Fruit fly (Drosophila melanogaster) whole organism, embryonic: ENCODE measurements around the gene Tbca.

Experiments used
- Atf6 ChIP-seq: fragments of 200-800 bp; sonication (Bioruptor generic); IDR thresholded peaks from 2 replicates; pipeline ENCODE4 v1.3.6; 2022; ENCODE audit warnings: missing biosample characterization, missing genetic modification characterization
- CG1233 ChIP-seq: fragments of 200-800 bp; sonication (Bioruptor generic); optimal IDR thresholded peaks from 4 replicates; lab custom pipeline; 2018; ENCODE audit warnings: missing biosample characterization, mild to moderate bottlenecking, missing genetic modification characterization
- CG12391 ChIP-seq: fragments of 200-800 bp; sonication (Bioruptor generic); optimal IDR thresholded peaks from 3 replicates; lab custom pipeline; 2018; ENCODE audit warnings: missing biosample characterization, mild to moderate bottlenecking, missing genetic modification characterization, moderate library complexity
- CG12659 ChIP-seq: fragments of 200-800 bp; sonication (Bioruptor generic); optimal IDR thresholded peaks from 3 replicates; lab custom pipeline; 2017; ENCODE audit warnings: mild to moderate bottlenecking, missing biosample characterization, missing genetic modification reagents, missing genetic modification characterization
- CG12744 ChIP-seq: fragments of 200-800 bp; sonication (Bioruptor generic); optimal IDR thresholded peaks from 2 replicates; lab custom pipeline; 2016; ENCODE audit warnings: missing biosample characterization, missing genetic modification characterization
- CG15479 ChIP-seq: fragments of 200-800 bp; sonication (Bioruptor generic); optimal IDR thresholded peaks from 3 replicates; lab custom pipeline; 2019; ENCODE audit warnings: missing biosample characterization, mild to moderate bottlenecking, missing genetic modification characterization, moderate library complexity
- CG16779 ChIP-seq: fragments of 200-800 bp; sonication (Bioruptor generic); IDR thresholded peaks from 2 replicates; pipeline ENCODE4 v1.3.6; 2022; ENCODE audit warnings: missing biosample characterization, missing genetic modification characterization
- CG1832 ChIP-seq: fragments of 200-800 bp; sonication (Bioruptor generic); optimal IDR thresholded peaks from 2 replicates; lab custom pipeline; 2017; ENCODE audit warnings: missing biosample characterization, mild to moderate bottlenecking, missing genetic modification characterization, inconsistent platforms
- CG31388 ChIP-seq: fragments of 200-800 bp; sonication (Bioruptor generic); optimal IDR thresholded peaks from 2 replicates; lab custom pipeline; 2016; ENCODE audit warnings: missing biosample characterization, missing genetic modification characterization
- CG32767 ChIP-seq: fragments of 200-800 bp; sonication (Bioruptor generic); IDR thresholded peaks from 2 replicates; pipeline ENCODE4 v1.3.6; 2022; ENCODE audit warnings: missing biosample characterization, missing genetic modification characterization
- CG5953 ChIP-seq: fragments of 200-800 bp; sonication (Bioruptor generic); IDR thresholded peaks from 2 replicates; pipeline ENCODE4 v1.3.6; 2022; ENCODE audit warnings: missing biosample characterization, missing genetic modification characterization
- CG6813 ChIP-seq: fragments of 200-800 bp; sonication (Bioruptor generic); optimal IDR thresholded peaks from 2 replicates; lab custom pipeline; 2017; ENCODE audit warnings: missing biosample characterization, missing genetic modification characterization, mild to moderate bottlenecking, moderate library complexity, missing genetic modification reagents
- CG8359 ChIP-seq: fragments of 200-800 bp; sonication (Bioruptor generic); optimal IDR thresholded peaks from 2 replicates; lab custom pipeline; 2017; ENCODE audit warnings: missing biosample characterization, mild to moderate bottlenecking, missing genetic modification characterization, borderline replicate concordance
- Dll ChIP-seq: fragments of 200-800 bp; sonication (Bioruptor generic); IDR thresholded peaks from 4 replicates; pipeline ENCODE4 v1.3.6; 2022; ENCODE audit warnings: missing biosample characterization, missing genetic modification characterization; ENCODE audit not compliant: partially characterized antibody
- Doc2 ChIP-seq: fragments of 200-800 bp; sonication (Bioruptor generic); IDR thresholded peaks from 2 replicates; pipeline ENCODE4 v1.3.6; 2022; ENCODE audit warnings: missing biosample characterization, missing genetic modification characterization
- HLH4C ChIP-seq: fragments of 200-800 bp; sonication (Bioruptor generic); IDR thresholded peaks from 3 replicates; pipeline ENCODE4 v1.3.6; 2022; ENCODE audit warnings: missing biosample characterization, missing genetic modification characterization; ENCODE audit not compliant: partially characterized antibody
- HLH54F ChIP-seq: fragments of 200-800 bp; sonication (Bioruptor generic); optimal IDR thresholded peaks from 3 replicates; lab custom pipeline; 2016; ENCODE audit warnings: missing biosample characterization, missing genetic modification characterization
- Hand ChIP-seq: fragments of 200-800 bp; sonication (Bioruptor generic); optimal IDR thresholded peaks from 2 replicates; lab custom pipeline; 2017; ENCODE audit warnings: mild to moderate bottlenecking, missing biosample characterization, missing genetic modification reagents, missing genetic modification characterization
- Hr3 ChIP-seq: fragments of 200-800 bp; sonication (Bioruptor generic); optimal IDR thresholded peaks from 3 replicates; lab custom pipeline; 2016; ENCODE audit warnings: missing biosample characterization, missing genetic modification characterization
- Hr78 ChIP-seq, 2 experiments: fragments of 200-800 bp in 1 of 2; fragments of >200 bp in 1 of 2; sonication (Bioruptor generic) in 1 of 2; optimal IDR thresholded peaks; 2 replicates each; lab custom pipeline; 2017 to 2019; ENCODE audit warnings: missing biosample characterization in 2 of 2, missing genetic modification characterization in 2 of 2, mild to moderate bottlenecking in 1 of 2, moderate library complexity in 1 of 2
- Kr ChIP-seq: fragments of 200-800 bp; sonication (Bioruptor generic); optimal IDR thresholded peaks from 2 replicates; lab custom pipeline; 2017; ENCODE audit warnings: missing biosample characterization, mild to moderate bottlenecking, missing genetic modification characterization
- Myb ChIP-seq: fragments of 200-800 bp; sonication (Bioruptor generic); optimal IDR thresholded peaks from 2 replicates; lab custom pipeline; 2016; ENCODE audit warnings: missing biosample characterization, missing genetic modification characterization
- Nf-YB ChIP-seq: fragments of 200-800 bp; sonication (Bioruptor generic); optimal IDR thresholded peaks from 3 replicates; lab custom pipeline; 2019; ENCODE audit warnings: missing biosample characterization, mild to moderate bottlenecking, missing genetic modification characterization, moderate library complexity
- Nf-YC ChIP-seq: fragments of 200-800 bp; optimal IDR thresholded peaks from 3 replicates; lab custom pipeline; 2019; ENCODE audit warnings: missing biosample characterization, mild to moderate bottlenecking, missing genetic modification characterization, moderate library complexity
- Tbp ChIP-seq: fragments of >200 bp; optimal IDR thresholded peaks from 2 replicates; lab custom pipeline; 2018; ENCODE audit warnings: missing biosample characterization, missing genetic modification characterization
- amos ChIP-seq: fragments of 200-800 bp; sonication (Bioruptor generic); IDR thresholded peaks from 2 replicates; pipeline ENCODE4 v1.3.6; 2022; ENCODE audit warnings: missing biosample characterization, missing genetic modification characterization; ENCODE audit not compliant: partially characterized antibody
- bigmax ChIP-seq: fragments of 200-800 bp; sonication (Bioruptor generic); optimal IDR thresholded peaks from 2 replicates; lab custom pipeline; 2018; ENCODE audit warnings: missing biosample characterization, mild to moderate bottlenecking, missing genetic modification characterization
- cg ChIP-seq: fragments of 200-800 bp; sonication (Bioruptor generic); optimal IDR thresholded peaks from 3 replicates; lab custom pipeline; 2019; ENCODE audit warnings: missing biosample characterization, mild to moderate bottlenecking, missing genetic modification characterization, moderate library complexity
- chif ChIP-seq, 2 experiments: fragments of 200-800 bp; sonication (Bioruptor generic); optimal IDR thresholded peaks; 3 replicates each; lab custom pipeline; 2016; ENCODE audit warnings: missing biosample characterization in 2 of 2, missing genetic modification characterization in 2 of 2
- chinmo ChIP-seq: fragments of 200-800 bp; sonication (Bioruptor generic); IDR thresholded peaks from 4 replicates; pipeline ENCODE4 v1.3.6; 2022; ENCODE audit warnings: missing biosample characterization, missing genetic modification characterization; ENCODE audit not compliant: partially characterized antibody
- crol ChIP-seq: fragments of 200-800 bp; sonication (Bioruptor generic); IDR thresholded peaks from 2 replicates; pipeline ENCODE4 v1.3.6; 2022; ENCODE audit warnings: missing biosample characterization, missing genetic modification characterization
- eve ChIP-seq, 2 experiments: fragments of >200 bp; optimal IDR thresholded peaks; 2 replicates each; lab custom pipeline; 2017; ENCODE audit warnings: missing biosample characterization in 2 of 2, missing genetic modification characterization in 2 of 2
- fd102C ChIP-seq: fragments of 200-800 bp; sonication (Bioruptor generic); optimal IDR thresholded peaks from 2 replicates; lab custom pipeline; 2018; ENCODE audit warnings: missing biosample characterization, mild to moderate bottlenecking, missing genetic modification characterization, moderate library complexity
- hbn ChIP-seq: fragments of 200-800 bp; sonication (Bioruptor generic); IDR thresholded peaks from 2 replicates; pipeline ENCODE4 v1.3.6; 2022; ENCODE audit warnings: missing biosample characterization, missing genetic modification characterization; ENCODE audit not compliant: partially characterized antibody
- kah ChIP-seq: fragments of 200-800 bp; sonication (Bioruptor generic); optimal IDR thresholded peaks from 2 replicates; lab custom pipeline; 2018; ENCODE audit warnings: missing biosample characterization, mild to moderate bottlenecking, missing genetic modification characterization
- kni ChIP-seq: fragments of 200-800 bp; sonication (Bioruptor generic); optimal IDR thresholded peaks from 3 replicates; lab custom pipeline; 2017; ENCODE audit warnings: mild to moderate bottlenecking, missing biosample characterization, missing genetic modification reagents, missing genetic modification characterization
- nau ChIP-seq: fragments of 200-800 bp; sonication (Bioruptor generic); optimal IDR thresholded peaks from 3 replicates; lab custom pipeline; 2017; ENCODE audit warnings: missing biosample characterization, mild to moderate bottlenecking, missing genetic modification characterization, missing genetic modification reagents
- nmo ChIP-seq: fragments of 200-800 bp; sonication (Bioruptor generic); optimal IDR thresholded peaks from 2 replicates; lab custom pipeline; 2018; ENCODE audit warnings: missing biosample characterization, mild to moderate bottlenecking, missing genetic modification characterization, moderate library complexity
- pfk ChIP-seq: fragments of 200-800 bp; sonication (Bioruptor generic); optimal IDR thresholded peaks from 2 replicates; lab custom pipeline; 2018; ENCODE audit warnings: missing biosample characterization, mild to moderate bottlenecking, missing genetic modification characterization, moderate library complexity
- pita ChIP-seq: fragments of 200-800 bp; sonication (Bioruptor generic); optimal IDR thresholded peaks from 2 replicates; lab custom pipeline; 2017; ENCODE audit warnings: missing biosample characterization, mild to moderate bottlenecking, missing genetic modification characterization
- pnt ChIP-seq: fragments of 200-800 bp; sonication (Bioruptor generic); optimal IDR thresholded peaks from 3 replicates; lab custom pipeline; 2016; ENCODE audit warnings: missing biosample characterization, missing genetic modification characterization
- pzg ChIP-seq: fragments of 200-800 bp; sonication (Bioruptor generic); optimal IDR thresholded peaks from 3 replicates; lab custom pipeline; 2018; ENCODE audit warnings: missing biosample characterization, mild to moderate bottlenecking, missing genetic modification characterization, moderate library complexity
- salm ChIP-seq: fragments of 200-800 bp; sonication (Bioruptor generic); optimal IDR thresholded peaks from 2 replicates; lab custom pipeline; 2018; ENCODE audit warnings: missing biosample characterization, mild to moderate bottlenecking, missing genetic modification characterization
- schlank ChIP-seq: fragments of 200-800 bp; sonication (Bioruptor generic); optimal IDR thresholded peaks from 2 replicates; lab custom pipeline; 2018; ENCODE audit warnings: missing biosample characterization, mild to moderate bottlenecking, missing genetic modification characterization
- sd ChIP-seq: fragments of 200-800 bp; sonication (Bioruptor generic); optimal IDR thresholded peaks from 3 replicates; lab custom pipeline; 2018; ENCODE audit warnings: missing biosample characterization, mild to moderate bottlenecking, missing genetic modification characterization, moderate library complexity
- usp ChIP-seq: fragments of >200 bp; optimal IDR thresholded peaks from 2 replicates; lab custom pipeline; 2017; ENCODE audit warnings: missing biosample characterization, missing genetic modification characterization
- zf30C ChIP-seq: fragments of 200-800 bp; sonication (Bioruptor generic); optimal IDR thresholded peaks from 3 replicates; lab custom pipeline; 2018; ENCODE audit warnings: missing biosample characterization, mild to moderate bottlenecking, missing genetic modification characterization
- zfh2 ChIP-seq: fragments of 200-800 bp; sonication (Bioruptor generic); optimal IDR thresholded peaks from 2 replicates; lab custom pipeline; 2016; ENCODE audit warnings: missing biosample characterization, missing genetic modification characterization

Tbca gene

dm6 chr3R:31713306-31714123 is 29.8 kb upstream of the Tbca start, which contains the start of gene ttk (continued):
- TF ChIP-seq schlank: no peak
- peak in 1 of 2 experiments; percentile 97 for TF ChIP-seq Hr78 (GFP tag; optimal IDR thresholded peaks at IDR 0.05; lab: Kevin White, UChicago)
- no peak for TF ChIP-seq pfk (GFP tag; lab: Kevin White, UChicago)
- TF ChIP-seq CG31388: no peak
- TF ChIP-seq bigmax (GFP tag; lab: Kevin White, UChicago): no peak
- no peak for TF ChIP-seq eve (GFP tag; optimal IDR thresholded peaks at IDR 0.05; lab: Kevin White, UChicago)
- TF ChIP-seq kni (GFP tag; lab: Kevin White, UChicago): peak; percentile 94
- TF ChIP-seq CG8359: no peak
- TF ChIP-seq pita: no peak
- TF ChIP-seq Hr3 (GFP tag; lab: Kevin White, UChicago): no peak
- TF ChIP-seq amos (GFP tag; lab: Robert Waterston, UW): no peak
- peak; percentile 8 for TF ChIP-seq kah (GFP tag; lab: Kevin White, UChicago)
- TF ChIP-seq salm (tag; lab: Kevin White, UChicago): peak; percentile 15
- peak; percentile 96 for TF ChIP-seq crol (GFP tag; lab: Robert Waterston, UW)
- TF ChIP-seq usp: no peak
- no peak for TF ChIP-seq Atf6 (GFP tag; lab: Robert Waterston, UW)
- no peak for TF ChIP-seq CG5953 (GFP tag; lab: Robert Waterston, UW)
- 0 out of 2 replicates have a peak, but pooled peaks have one; percentile 9 for TF ChIP-seq CG32767 (GFP tag; lab: Robert Waterston, UW)
- TF ChIP-seq nau (GFP tag; lab: Kevin White, UChicago): no peak
- TF ChIP-seq chinmo (GFP tag; lab: Robert Waterston, UW): peak; percentile 74; the same call in 2 of the 4 replicates
- TF ChIP-seq fd102C (GFP tag; lab: Kevin White, UChicago): no peak
- no peak for TF ChIP-seq nmo (GFP tag; lab: Kevin White, UChicago)
- TF ChIP-seq sd (tag; lab: Kevin White, UChicago): peak; percentile 81
- no peak for TF ChIP-seq zfh2 (GFP tag; lab: Kevin White, UChicago)
- TF ChIP-seq CG12391 (tag; lab: Kevin White, UChicago): no peak
- TF ChIP-seq zf30C (GFP tag; lab: Kevin White, UChicago): no peak
- no peak for TF ChIP-seq Tbp (GFP tag; lab: Kevin White, UChicago)
- TF ChIP-seq CG12659 (GFP tag; lab: Kevin White, UChicago): no peak
- no peak for TF ChIP-seq CG16779 (GFP tag; lab: Robert Waterston, UW)
- no peak for TF ChIP-seq pzg (GFP tag; lab: Kevin White, UChicago)
- TF ChIP-seq Doc2: no peak
- no peak for TF ChIP-seq Kr
- TF ChIP-seq chif (GFP tag; optimal IDR thresholded peaks at IDR 0.05; lab: Kevin White, UChicago): no peak
- TF ChIP-seq Hand: no peak
- TF ChIP-seq HLH54F (GFP tag; lab: Kevin White, UChicago): no peak
- TF ChIP-seq CG1832 (GFP tag; lab: Kevin White, UChicago): peak; percentile 53
- TF ChIP-seq Myb (GFP tag; lab: Kevin White, UChicago): no peak
- no peak for TF ChIP-seq pnt
- peak; percentile 45; the same call in 2 of the 4 replicates for TF ChIP-seq Dll (GFP tag; lab: Robert Waterston, UW)
- TF ChIP-seq CG1233 (GFP tag; lab: Kevin White, UChicago): no peak
- peak; percentile 41 for TF ChIP-seq hbn (GFP tag; lab: Robert Waterston, UW)
- peak; percentile 23 for TF ChIP-seq CG15479
- peak; percentile 45 for TF ChIP-seq cg
- no peak for TF ChIP-seq Nf-YC
- no peak for TF ChIP-seq CG12744 (GFP tag; lab: Kevin White, UChicago)
- TF ChIP-seq HLH4C (GFP tag; lab: Robert Waterston, UW): 0 out of 3 replicates have a peak, but pooled peaks have one; percentile 16
- TF ChIP-seq Nf-YB (GFP tag; lab: Kevin White, UChicago): peak; percentile 0
- TF ChIP-seq CG6813: peak; percentile 19
